Fruit fly (Drosophila melanogaster) whole organism, pupa: Measurements from ENCODE around the gene pbl.

Experiments
- CG10348 ChIP-seq: fragments of 200-800 bp; sonication (Bioruptor generic); IDR thresholded peaks from 2 replicates; pipeline ENCODE4 v1.3.6; 2022; ENCODE audit warnings: missing biosample characterization, missing genetic modification characterization
- CG12605 ChIP-seq: fragments of 200-800 bp; sonication (Bioruptor generic); IDR thresholded peaks from 2 replicates; pipeline ENCODE4 v1.3.6; 2022; ENCODE audit warnings: missing biosample characterization, missing genetic modification characterization
- CG13204 ChIP-seq: fragments of 200-800 bp; sonication (Bioruptor generic); optimal IDR thresholded peaks from 2 replicates; lab custom pipeline; 2018; ENCODE audit warnings: missing biosample characterization, mild to moderate bottlenecking, missing genetic modification characterization, moderate library complexity
- CG14655 ChIP-seq: fragments of 200-800 bp; sonication (Bioruptor generic); optimal IDR thresholded peaks from 3 replicates; lab custom pipeline; 2017; ENCODE audit warnings: mild to moderate bottlenecking, missing biosample characterization, missing genetic modification reagents, missing genetic modification characterization
- CG15710 ChIP-seq: fragments of 200-800 bp; sonication (Bioruptor generic); optimal IDR thresholded peaks from 2 replicates; lab custom pipeline; 2018; ENCODE audit warnings: missing biosample characterization, mild to moderate bottlenecking, missing genetic modification characterization, moderate library complexity
- CG17806 ChIP-seq: fragments of 200-800 bp; sonication (Bioruptor generic); optimal IDR thresholded peaks from 2 replicates; lab custom pipeline; 2018; ENCODE audit warnings: missing biosample characterization, mild to moderate bottlenecking, missing genetic modification characterization, moderate library complexity
- CG32121 ChIP-seq: fragments of 200-800 bp; sonication (Bioruptor generic); IDR thresholded peaks from 2 replicates; pipeline ENCODE4 v1.3.6; 2022; ENCODE audit warnings: missing biosample characterization, missing genetic modification characterization
- CG34367 ChIP-seq: fragments of 200-800 bp; sonication (Bioruptor generic); optimal IDR thresholded peaks from 2 replicates; lab custom pipeline; 2018; ENCODE audit warnings: missing biosample characterization, mild to moderate bottlenecking, missing genetic modification characterization
- CG4496 ChIP-seq: fragments of 200-800 bp; sonication (Bioruptor generic); IDR thresholded peaks from 3 replicates; pipeline ENCODE4 v1.3.6; 2022; ENCODE audit warnings: missing biosample characterization, missing genetic modification characterization
- CG8159 ChIP-seq: fragments of 200-800 bp; sonication (Bioruptor generic); optimal IDR thresholded peaks from 3 replicates; lab custom pipeline; 2018; ENCODE audit warnings: missing biosample characterization, mild to moderate bottlenecking, missing genetic modification characterization, moderate library complexity
- CG8301 ChIP-seq: fragments of 200-800 bp; sonication (Bioruptor generic); optimal IDR thresholded peaks from 2 replicates; lab custom pipeline; 2018; ENCODE audit warnings: missing biosample characterization, mild to moderate bottlenecking, missing genetic modification characterization
- CG9948 ChIP-seq: fragments of 200-800 bp; sonication (Bioruptor generic); optimal IDR thresholded peaks from 2 replicates; lab custom pipeline; 2018; ENCODE audit warnings: missing biosample characterization, mild to moderate bottlenecking, missing genetic modification characterization, moderate library complexity
- D1 ChIP-seq: fragments of 200-800 bp; sonication (Bioruptor generic); optimal IDR thresholded peaks from 2 replicates; lab custom pipeline; 2018; ENCODE audit warnings: missing biosample characterization, mild to moderate bottlenecking, missing genetic modification characterization, moderate library complexity
- EcR ChIP-seq: fragments of 200-800 bp; sonication (Bioruptor generic); optimal IDR thresholded peaks from 3 replicates; lab custom pipeline; 2019; ENCODE audit warnings: missing biosample characterization, missing genetic modification characterization, mild to moderate bottlenecking, moderate library complexity, missing genetic modification reagents
- Ets98B ChIP-seq: fragments of 200-800 bp; sonication (Bioruptor generic); IDR thresholded peaks from 2 replicates; pipeline ENCODE4 v1.3.6; 2022; ENCODE audit warnings: missing biosample characterization, missing genetic modification characterization
- Pif1A ChIP-seq: fragments of 200-800 bp; sonication (Bioruptor generic); optimal IDR thresholded peaks from 3 replicates; lab custom pipeline; 2016; ENCODE audit warnings: missing biosample characterization, missing genetic modification characterization
- Pif1B ChIP-seq: fragments of 200-800 bp; sonication (Bioruptor generic); optimal IDR thresholded peaks from 3 replicates; lab custom pipeline; 2016; ENCODE audit warnings: missing biosample characterization, missing genetic modification characterization
- Snoo ChIP-seq: fragments of 200-800 bp; sonication (Bioruptor generic); optimal IDR thresholded peaks from 3 replicates; lab custom pipeline; 2017; ENCODE audit warnings: missing biosample characterization, mild to moderate bottlenecking, missing genetic modification characterization, inconsistent platforms
- fd96Ca ChIP-seq: fragments of 200-800 bp; sonication (Bioruptor generic); IDR thresholded peaks from 3 replicates; pipeline ENCODE4 v1.3.6; 2022; ENCODE audit warnings: missing biosample characterization, missing genetic modification characterization
- gl ChIP-seq: fragments of 200-800 bp; sonication (Bioruptor generic); optimal IDR thresholded peaks from 2 replicates; lab custom pipeline; 2018; ENCODE audit warnings: missing biosample characterization, mild to moderate bottlenecking, missing genetic modification characterization
- rn ChIP-seq: fragments of 200-800 bp; sonication (Bioruptor generic); IDR thresholded peaks from 2 replicates; pipeline ENCODE4 v1.3.6; 2022; ENCODE audit warnings: missing biosample characterization, missing genetic modification characterization

The pbl gene

dm6 chr3L:7915808-7916619 is 4.3 kb upstream of the pbl start:
- no peak for TF ChIP-seq Snoo
- no peak for TF ChIP-seq Pif1A (GFP tag; lab: Kevin White, UChicago)
- no peak for TF ChIP-seq gl
- no peak for TF ChIP-seq rn
- no peak for TF ChIP-seq CG8301 (tag; lab: Kevin White, UChicago)
- TF ChIP-seq CG10348 (GFP tag; lab: Robert Waterston, UW) = no peak
- no peak for TF ChIP-seq CG32121
- TF ChIP-seq EcR (GFP tag; lab: Kevin White, UChicago) = no peak
- TF ChIP-seq CG34367 (tag; lab: Kevin White, UChicago) = no peak

- no peak for TF ChIP-seq CG32121
- TF ChIP-seq EcR (GFP tag; lab: Kevin White, UChicago) = no peak
- TF ChIP-seq CG14655 (GFP tag; lab: Kevin White, UChicago) = no peak
- TF ChIP-seq CG10348 (GFP tag; lab: Robert Waterston, UW) = no peak
- TF ChIP-seq CG4496 (GFP tag; lab: Robert Waterston, UW) = no peak
- TF ChIP-seq CG34367 (tag; lab: Kevin White, UChicago) = no peak
- no peak for TF ChIP-seq rn
- TF ChIP-seq CG12605 (GFP tag; lab: Robert Waterston, UW) = no peak
- no peak for TF ChIP-seq CG8301 (tag; lab: Kevin White, UChicago)
- no peak for TF ChIP-seq Pif1B (GFP tag; lab: Kevin White, UChicago)
- TF ChIP-seq CG8159 (tag; lab: Kevin White, UChicago) = no peak
- TF ChIP-seq Pif1A (GFP tag; lab: Kevin White, UChicago) = no peak
- no peak for TF ChIP-seq CG15710 (tag; lab: Kevin White, UChicago)
- TF ChIP-seq CG17806 (tag; lab: Kevin White, UChicago) = no peak
- TF ChIP-seq D1 (tag; lab: Kevin White, UChicago) = no peak
- no peak for TF ChIP-seq CG13204 (GFP tag; lab: Kevin White, UChicago)
- no peak for TF ChIP-seq fd96Ca (GFP tag; lab: Robert Waterston, UW)
- no peak for TF ChIP-seq CG9948 (tag; lab: Kevin White, UChicago)
Measured at dm6 chr3L:7914969-7915596, 3.3 kb upstream of the pbl start, which contains the start of gene Tmem43. Gene Tmem43 (minus strand): TSS chr3L:7915120.

dm6 chr3L:7910916-7911467 is 762 bp downstream of the pbl start:
- TF ChIP-seq CG17806 (tag; lab: Kevin White, UChicago) (no peak), Pif1B (GFP tag; lab: Kevin White, UChicago) (no peak), Snoo (no peak), CG10348 (GFP tag; lab: Robert Waterston, UW) (no peak), rn (no peak), CG32121 (no peak), CG14655 (GFP tag; lab: Kevin White, UChicago) (no peak), fd96Ca (GFP tag; lab: Robert Waterston, UW) (no peak), gl (no peak), CG8159 (tag; lab: Kevin White, UChicago) (no peak), CG4496 (GFP tag; lab: Robert Waterston, UW) (no peak), CG34367 (tag; lab: Kevin White, UChicago) (no peak), Pif1A (GFP tag; lab: Kevin White, UChicago) (no peak), EcR (GFP tag; lab: Kevin White, UChicago) (no peak), CG13204 (GFP tag; lab: Kevin White, UChicago) (no peak), Ets98B (GFP tag; lab: Robert Waterston, UW) (no peak), CG15710 (tag; lab: Kevin White, UChicago) (no peak)

dm6 chr3L:7909695-7910463 is 1.9 kb downstream of the pbl start:
- TF ChIP-seq CG14655 (GFP tag; lab: Kevin White, UChicago) (peak; percentile 24), CG4496 (GFP tag; lab: Robert Waterston, UW) (no peak)

dm6 chr3L:7904560-7904959 is 7.2 kb downstream of the pbl start:
- TF ChIP-seq CG34367 (tag; lab: Kevin White, UChicago) (no peak), EcR (GFP tag; lab: Kevin White, UChicago) (no peak), CG9948 (tag; lab: Kevin White, UChicago) (no peak), CG32121 (no peak), Pif1A (GFP tag; lab: Kevin White, UChicago) (no peak), Ets98B (GFP tag; lab: Robert Waterston, UW) (no peak), fd96Ca (GFP tag; lab: Robert Waterston, UW) (no peak), rn (no peak), gl (no peak), CG15710 (tag; lab: Kevin White, UChicago) (no peak), CG8159 (tag; lab: Kevin White, UChicago) (no peak), CG12605 (GFP tag; lab: Robert Waterston, UW) (no peak), CG8301 (tag; lab: Kevin White, UChicago) (no peak), CG13204 (GFP tag; lab: Kevin White, UChicago) (no peak), CG4496 (GFP tag; lab: Robert Waterston, UW) (no peak), CG17806 (tag; lab: Kevin White, UChicago) (no peak), CG14655 (GFP tag; lab: Kevin White, UChicago) (no peak)
